Fruit fly (Drosophila melanogaster) whole organism, embryonic: ENCODE measurements around the gene bwa.

Experiments
- Awh ChIP-seq: fragments of 200-800 bp; sonication (Bioruptor generic); IDR thresholded peaks from 2 replicates; pipeline ENCODE4, ENCODE4 v1.3.6; 2022; ENCODE audit warnings: missing biosample characterization, missing genetic modification characterization
- CG10321 ChIP-seq: fragments of 200-800 bp; sonication (Bioruptor generic); IDR thresholded peaks from 2 replicates; pipeline ENCODE4 v1.3.6; 2022; ENCODE audit warnings: missing biosample characterization, missing genetic modification characterization
- CG10366 ChIP-seq: fragments of 200-800 bp; sonication (Bioruptor generic); IDR thresholded peaks from 2 replicates; pipeline ENCODE4 v1.3.6; 2022; ENCODE audit warnings: missing biosample characterization, missing genetic modification characterization
- CG12299 ChIP-seq: fragments of 200-800 bp; sonication (Bioruptor generic); optimal IDR thresholded peaks from 2 replicates; lab custom pipeline; 2018; ENCODE audit warnings: missing biosample characterization, mild to moderate bottlenecking, missing genetic modification characterization
- CG12769 ChIP-seq: fragments of 200-800 bp; sonication (Bioruptor generic); optimal IDR thresholded peaks from 2 replicates; lab custom pipeline; 2019; ENCODE audit warnings: missing biosample characterization, mild to moderate bottlenecking, missing genetic modification characterization, moderate library complexity
- CG13424 ChIP-seq: fragments of 200-800 bp; sonication (Bioruptor generic); optimal IDR thresholded peaks from 2 replicates; lab custom pipeline; 2019; ENCODE audit warnings: missing biosample characterization, mild to moderate bottlenecking, missing genetic modification characterization, moderate library complexity
- CG1529 ChIP-seq: fragments of 200-800 bp; sonication (Bioruptor generic); optimal IDR thresholded peaks from 3 replicates; lab custom pipeline; 2018; ENCODE audit warnings: missing biosample characterization, missing genetic modification characterization
- CG15696 ChIP-seq: fragments of 200-800 bp; sonication (Bioruptor generic); optimal IDR thresholded peaks from 2 replicates; lab custom pipeline; 2019; ENCODE audit warnings: missing biosample characterization, mild to moderate bottlenecking, missing genetic modification characterization, moderate library complexity
- CG1602 ChIP-seq: fragments of 200-800 bp; sonication (Bioruptor generic); optimal IDR thresholded peaks from 3 replicates; lab custom pipeline; 2016; ENCODE audit warnings: missing biosample characterization, missing genetic modification characterization
- CG16779 ChIP-seq: fragments of 200-800 bp; sonication (Bioruptor generic); IDR thresholded peaks from 2 replicates; pipeline ENCODE4 v1.3.6; 2022; ENCODE audit warnings: missing biosample characterization, missing genetic modification characterization
- CG2199 ChIP-seq: fragments of 200-800 bp; sonication (Bioruptor generic); IDR thresholded peaks from 3 replicates; pipeline ENCODE4 v1.3.6; 2022; ENCODE audit warnings: missing biosample characterization, missing genetic modification characterization
- CG6254 ChIP-seq: fragments of 200-800 bp; sonication (Bioruptor generic); optimal IDR thresholded peaks from 3 replicates; lab custom pipeline; 2017; ENCODE audit warnings: mild to moderate bottlenecking, missing biosample characterization, missing genetic modification reagents, missing genetic modification characterization
- CG7372 ChIP-seq: fragments of 200-800 bp; sonication (Bioruptor generic); IDR thresholded peaks from 2 replicates; pipeline ENCODE4 v1.3.6; 2022; ENCODE audit warnings: missing biosample characterization, missing genetic modification characterization
- CG7928 ChIP-seq: fragments of 200-800 bp; sonication (Bioruptor generic); optimal IDR thresholded peaks from 2 replicates; lab custom pipeline; 2017; ENCODE audit warnings: missing biosample characterization, mild to moderate bottlenecking, missing genetic modification characterization
- CG7987 ChIP-seq: fragments of 200-800 bp; sonication (Bioruptor generic); optimal IDR thresholded peaks from 2 replicates; lab custom pipeline; 2018; ENCODE audit warnings: missing biosample characterization, mild to moderate bottlenecking, missing genetic modification characterization, moderate library complexity
- CG8924 ChIP-seq: fragments of 200-800 bp; optimal IDR thresholded peaks from 3 replicates; lab custom pipeline; 2019; ENCODE audit warnings: missing biosample characterization, mild to moderate bottlenecking, missing genetic modification characterization, moderate library complexity
- CG9932 ChIP-seq: fragments of 200-800 bp; sonication (Bioruptor generic); IDR thresholded peaks from 2 replicates; pipeline ENCODE4 v1.3.6; 2022; ENCODE audit warnings: missing biosample characterization, missing genetic modification characterization
- D ChIP-seq, 2 experiments: fragments of 200-800 bp in 1 of 2; fragments of >200 bp in 1 of 2; sonication (Bioruptor generic) in 1 of 2; optimal IDR thresholded peaks; 2 replicates in 1 of 2; 3 replicates in 1 of 2; lab custom pipeline; 2017; ENCODE audit warnings: mild to moderate bottlenecking in 1 of 2, missing biosample characterization in 1 of 2, missing genetic modification characterization in 1 of 2, missing genetic modification reagents in 1 of 2
- GATAe ChIP-seq: fragments of 200-800 bp; sonication (Bioruptor generic); conservative IDR thresholded peaks from 2 replicates; pipeline ENCODE4 v1.3.6; 2022; ENCODE audit warnings: missing biosample characterization, missing genetic modification characterization
- H2.0 ChIP-seq: fragments of 200-800 bp; sonication (Bioruptor generic); IDR thresholded peaks from 2 replicates; pipeline ENCODE4 v1.3.6; 2022; ENCODE audit warnings: missing biosample characterization, missing genetic modification characterization
- HLH3B ChIP-seq: fragments of 200-800 bp; sonication (Bioruptor generic); IDR thresholded peaks from 2 replicates; pipeline ENCODE4 v1.3.6; 2022; ENCODE audit warnings: missing biosample characterization, missing genetic modification characterization
- Max ChIP-seq: fragments of 200-800 bp; sonication (Bioruptor generic); optimal IDR thresholded peaks from 2 replicates; lab custom pipeline; 2016; ENCODE audit warnings: missing biosample characterization, mild to moderate bottlenecking, missing genetic modification characterization
- NK7.1 ChIP-seq: fragments of 200-800 bp; sonication (Bioruptor generic); optimal IDR thresholded peaks from 3 replicates; lab custom pipeline; 2016; ENCODE audit warnings: missing biosample characterization, missing genetic modification characterization
- Spps ChIP-seq: fragments of 200-800 bp; sonication (Bioruptor generic); optimal IDR thresholded peaks from 2 replicates; lab custom pipeline; 2018; ENCODE audit warnings: missing biosample characterization, mild to moderate bottlenecking, missing genetic modification characterization
- Xbp1 ChIP-seq: fragments of 200-800 bp; sonication (Bioruptor generic); optimal IDR thresholded peaks from 3 replicates; lab custom pipeline; 2016; ENCODE audit warnings: missing biosample characterization, mild to moderate bottlenecking, missing genetic modification characterization
- abd-A ChIP-seq: fragments of 200-800 bp; sonication (Bioruptor generic); optimal IDR thresholded peaks from 3 replicates; lab custom pipeline; 2019; ENCODE audit warnings: missing biosample characterization, mild to moderate bottlenecking, missing genetic modification characterization, moderate library complexity
- caup ChIP-seq: fragments of 200-800 bp; sonication (Bioruptor generic); optimal IDR thresholded peaks from 3 replicates; lab custom pipeline; 2017; ENCODE audit warnings: missing biosample characterization, mild to moderate bottlenecking, missing genetic modification characterization, moderate library complexity; ENCODE audit not compliant: severe bottlenecking
- dati ChIP-seq: fragments of 200-800 bp; sonication (Bioruptor generic); IDR thresholded peaks from 2 replicates; pipeline ENCODE4 v1.3.6; 2022; ENCODE audit warnings: missing biosample characterization, missing genetic modification characterization
- ftz-f1 ChIP-seq: fragments of 200-800 bp; sonication (Bioruptor generic); optimal IDR thresholded peaks from 2 replicates; lab custom pipeline; 2016; ENCODE audit warnings: missing biosample characterization, missing genetic modification characterization
- h ChIP-seq: fragments of >200 bp; optimal IDR thresholded peaks from 2 replicates; lab custom pipeline; 2017
- hb ChIP-seq: fragments of 200-800 bp; sonication (Bioruptor generic); IDR thresholded peaks from 3 replicates; pipeline ENCODE4 v1.3.6; 2022; ENCODE audit warnings: missing biosample characterization, missing genetic modification characterization; ENCODE audit not compliant: partially characterized antibody
- lola ChIP-seq, 3 experiments: fragments of >200 bp in 2 of 3; fragments of 200-800 bp in 1 of 3; sonication (Bioruptor generic) in 1 of 3; optimal IDR thresholded peaks; 2 replicates each; lab custom pipeline; 2017 to 2019; ENCODE audit warnings: missing biosample characterization in 3 of 3, missing genetic modification characterization in 3 of 3, mild to moderate bottlenecking in 1 of 3, moderate library complexity in 1 of 3
- lov ChIP-seq, 2 experiments: fragments of 200-800 bp in 1 of 2; fragments of >200 bp in 1 of 2; sonication (Bioruptor generic) in 1 of 2; IDR thresholded peaks in 1 of 2; optimal IDR thresholded peaks in 1 of 2; 2 replicates in 1 of 2; 3 replicates in 1 of 2; pipeline versions ENCODE4 v1.3.6 to Lab custom; 2017 to 2022; ENCODE audit warnings: missing biosample characterization in 1 of 2, missing genetic modification characterization in 1 of 2
- mam ChIP-seq: fragments of 200-800 bp; sonication (Bioruptor generic); optimal IDR thresholded peaks from 3 replicates; lab custom pipeline; 2016; ENCODE audit warnings: missing biosample characterization, missing genetic modification characterization
- oc ChIP-seq: fragments of 200-800 bp; sonication (Bioruptor generic); optimal IDR thresholded peaks from 2 replicates; lab custom pipeline; 2018; ENCODE audit warnings: missing biosample characterization, mild to moderate bottlenecking, missing genetic modification characterization, moderate library complexity
- onecut ChIP-seq: fragments of 200-800 bp; sonication (Bioruptor generic); IDR thresholded peaks from 2 replicates; pipeline ENCODE4 v1.3.6; 2022; ENCODE audit warnings: missing biosample characterization, missing genetic modification characterization
- org-1 ChIP-seq: fragments of 200-800 bp; sonication (Bioruptor generic); optimal IDR thresholded peaks from 2 replicates; lab custom pipeline; 2017; ENCODE audit warnings: missing biosample characterization, missing genetic modification characterization
- pan ChIP-seq, 4 experiments: fragments of >200 bp in 3 of 4; fragments of 200-800 bp in 1 of 4; sonication (Bioruptor generic) in 1 of 4; optimal IDR thresholded peaks in 3 of 4; IDR thresholded peaks in 1 of 4; 2 replicates each; pipeline versions ENCODE4 v1.3.6 to Lab custom; 2017 to 2022; ENCODE audit warnings: missing biosample characterization in 2 of 4, missing genetic modification characterization in 2 of 4, mixed read lengths in 1 of 4
- psq ChIP-seq: fragments of 200-800 bp; sonication (Bioruptor generic); optimal IDR thresholded peaks from 2 replicates; lab custom pipeline; 2017; ENCODE audit warnings: missing biosample characterization, missing genetic modification characterization
- salm ChIP-seq: fragments of 200-800 bp; sonication (Bioruptor generic); optimal IDR thresholded peaks from 2 replicates; lab custom pipeline; 2018; ENCODE audit warnings: missing biosample characterization, mild to moderate bottlenecking, missing genetic modification characterization
- sens-2 ChIP-seq: fragments of 200-800 bp; sonication (Bioruptor generic); IDR thresholded peaks from 2 replicates; pipeline ENCODE4 v1.3.6; 2022; ENCODE audit warnings: missing biosample characterization, missing genetic modification characterization
- sisA ChIP-seq: fragments of 200-800 bp; sonication (Bioruptor generic); IDR thresholded peaks from 2 replicates; pipeline ENCODE4 v1.3.6; 2022; ENCODE audit warnings: missing biosample characterization, missing genetic modification characterization
- sob ChIP-seq: fragments of 200-800 bp; sonication (Bioruptor generic); IDR thresholded peaks from 2 replicates; pipeline ENCODE4 v1.3.6; 2022; ENCODE audit warnings: missing biosample characterization, missing genetic modification characterization
- sug ChIP-seq: fragments of 200-800 bp; optimal IDR thresholded peaks from 2 replicates; lab custom pipeline; 2019; ENCODE audit warnings: missing biosample characterization, mild to moderate bottlenecking, missing genetic modification characterization, moderate library complexity
- trh ChIP-seq: fragments of 200-800 bp; sonication (Bioruptor generic); optimal IDR thresholded peaks from 2 replicates; lab custom pipeline; 2016; ENCODE audit warnings: missing biosample characterization, missing genetic modification characterization
- wek ChIP-seq: fragments of 200-800 bp; sonication (Bioruptor generic); optimal IDR thresholded peaks from 3 replicates; lab custom pipeline; 2018; ENCODE audit warnings: missing biosample characterization, mild to moderate bottlenecking, missing genetic modification characterization, moderate library complexity

Gene bwa

DNA sequence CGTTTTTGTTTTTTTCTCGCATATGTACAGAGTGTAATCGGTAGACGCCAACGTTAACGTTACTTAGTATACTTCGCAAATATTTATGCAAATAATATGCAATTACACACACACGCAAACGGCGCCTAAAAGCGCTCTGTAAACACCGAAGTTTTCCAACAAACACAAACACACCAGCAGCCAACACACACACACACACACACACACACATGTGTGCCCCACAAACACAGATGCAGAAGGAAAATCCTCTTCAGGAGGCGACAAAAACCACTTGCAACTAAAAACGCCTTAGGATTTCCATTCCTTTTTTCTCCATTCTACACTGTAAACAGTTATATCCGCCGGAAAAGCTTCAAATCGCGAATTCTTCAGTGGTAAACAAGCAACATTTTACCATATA lies 8.8 kb upstream of the bwa start (continued):
- no peak for TF ChIP-seq CG10366 (GFP tag; lab: Robert Waterston, UW)

DNA sequence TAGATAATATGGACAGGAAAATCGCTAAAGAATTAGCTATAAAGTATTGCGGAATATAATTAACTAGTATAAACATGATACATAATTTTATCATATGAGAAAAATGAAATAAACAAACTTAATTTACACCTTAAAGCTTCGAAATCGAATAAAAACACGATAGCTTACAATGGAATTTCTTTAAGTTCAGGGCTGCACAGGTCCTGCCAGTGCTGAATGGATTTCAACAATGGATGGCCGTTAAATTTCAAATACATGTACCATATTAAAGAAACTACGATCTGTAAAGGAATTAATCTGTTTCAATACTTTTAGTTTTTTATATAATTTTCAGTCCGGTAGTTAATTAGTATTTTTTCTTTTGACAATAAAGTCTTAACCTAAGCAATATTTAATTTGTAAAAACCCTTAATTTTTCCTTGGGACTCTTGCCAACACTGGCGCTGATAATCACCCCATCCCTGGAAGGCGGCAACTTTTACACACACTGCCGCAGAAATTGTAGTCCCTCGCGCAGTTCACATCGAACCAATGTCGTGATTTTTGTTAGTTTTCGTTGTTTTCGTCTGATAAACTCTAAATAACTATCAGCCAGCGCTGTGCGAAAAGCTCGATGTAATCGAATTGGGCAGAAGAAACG lies 5.1 kb upstream of the bwa start, which contains the start of the genes barr and lok:
Gene barr, minus strand, starts transcription at position 353 of the 640 bp plus-strand sequence.
Gene lok, plus strand, starts transcription at position 405 of the 640 bp plus-strand sequence.
- TF ChIP-seq CG10321 (GFP tag; lab: Robert Waterston, UW) (no peak), Awh (GFP tag; lab: Robert Waterston, UW) (no peak), caup (no peak), CG1529 (GFP tag; lab: Kevin White, UChicago) (no peak), CG10366 (GFP tag; lab: Robert Waterston, UW) (no peak), CG7928 (GFP tag; lab: Kevin White, UChicago) (peak; percentile 99), NK7.1 (GFP tag; lab: Kevin White, UChicago) (no peak), D (optimal IDR thresholded peaks at IDR 0.05; lab: Kevin White, UChicago) (no peak), D (GFP tag; optimal IDR thresholded peaks at IDR 0.05; lab: Kevin White, UChicago) (peak; percentile 53), psq (GFP tag; lab: Kevin White, UChicago) (peak; percentile 44), trh (GFP tag; lab: Kevin White, UChicago) (no peak), CG1602 (GFP tag; lab: Kevin White, UChicago) (peak; percentile 53), H2.0 (GFP tag; lab: Robert Waterston, UW) (no peak), lola (GFP tag; optimal IDR thresholded peaks at IDR 0.05; lab: Kevin White, UChicago) (peak in 1 of 3 experiments; percentile 59), Max (GFP tag; lab: Kevin White, UChicago) (peak; percentile 23), salm (tag; lab: Kevin White, UChicago) (no peak), CG6254 (GFP tag; lab: Kevin White, UChicago) (no peak), CG9932 (peak; percentile 64), sob (GFP tag; lab: Robert Waterston, UW) (peak; percentile 38; the same call in 1 of the 2 replicates), CG13424 (tag; lab: Kevin White, UChicago) (peak; percentile 59), ftz-f1 (GFP tag; lab: Kevin White, UChicago) (no peak), org-1 (GFP tag; lab: Kevin White, UChicago) (no peak), CG15696 (peak; percentile 39), CG2199 (no peak), CG16779 (GFP tag; lab: Robert Waterston, UW) (no peak), GATAe (no peak), h (lab: Kevin White, UChicago) (no peak), onecut (GFP tag; lab: Robert Waterston, UW) (no peak), Xbp1 (peak; percentile 63), sens-2 (GFP tag; lab: Robert Waterston, UW) (no peak), CG7372 (GFP tag; lab: Robert Waterston, UW) (peak; percentile 12; the same call in 1 of the 2 replicates), hb (no peak), CG8924 (tag; lab: Kevin White, UChicago) (peak; percentile 70), dati (GFP tag; lab: Robert Waterston, UW) (no peak), lov (optimal IDR thresholded peaks at IDR 0.05; lab: Kevin White, UChicago) (no peak), lov (GFP tag; IDR thresholded peaks at IDR 0.05; lab: Robert Waterston, UW) (no peak), sug (tag; lab: Kevin White, UChicago) (peak; percentile 63), wek (GFP tag; lab: Kevin White, UChicago) (no peak), pan (optimal IDR thresholded peaks at IDR 0.05; lab: Kevin White, UChicago) (no peak), pan (GFP tag; optimal IDR thresholded peaks at IDR 0.05 in 1 of 2, IDR thresholded peaks at IDR 0.05 in 1 of 2) (no peak), oc (tag; lab: Kevin White, UChicago) (no peak), mam (GFP tag; lab: Kevin White, UChicago) (peak; percentile 72), CG7987 (no peak), sisA (GFP tag; lab: Robert Waterston, UW) (no peak; the same call in 1 of the 2 replicates), abd-A (tag; lab: Kevin White, UChicago) (no peak), CG12299 (tag; lab: Kevin White, UChicago) (no peak), HLH3B (GFP tag; lab: Robert Waterston, UW) (no peak), CG12769 (tag; lab: Kevin White, UChicago) (no peak), Spps (tag; lab: Kevin White, UChicago) (no peak)
